Worm (Caenorhabditis elegans): ENCODE results near the gene snr-3.

snr-3 gene

DNA sequence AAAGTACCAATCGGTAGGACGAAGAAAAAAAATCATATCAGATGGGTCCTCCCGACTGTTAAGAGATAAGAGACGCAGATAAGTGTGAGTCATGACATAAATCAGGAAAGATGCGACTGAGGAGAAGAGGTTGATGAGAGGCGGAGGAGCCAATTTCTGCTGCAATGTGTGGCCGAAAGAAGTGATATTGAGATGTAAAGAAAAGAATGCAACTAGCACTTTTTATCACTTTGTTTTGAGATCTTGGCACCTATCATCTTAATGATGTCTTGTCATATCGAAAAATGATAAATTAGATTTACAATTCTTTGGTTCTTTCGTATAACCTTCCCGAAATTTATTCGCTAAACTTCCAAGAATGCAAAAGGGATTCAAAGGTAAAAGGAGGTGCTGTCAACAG lies 7.5 kb downstream of the snr-3 start, which contains the start of gene del-10:
Gene del-10 (minus strand): TSS at position 24 of the 400 bp plus-strand sequence.
- TF ChIP-seq hlh-17 (GFP tag; optimal IDR thresholded peaks at IDR 0.05; ENCODE audit: borderline replicate concordance), result no peak
- TF ChIP-seq elt-3 (tag; optimal IDR thresholded peaks at IDR 0.05), result no peak
- no peak for TF ChIP-seq dpl-1 (GFP tag; optimal IDR thresholded peaks at IDR 0.05)
- TF ChIP-seq irx-1 (tag; optimal IDR thresholded peaks at IDR 0.05), result no peak
- peak; percentile 17 for TF ChIP-seq unc-130 (tag; optimal IDR thresholded peaks at IDR 0.05)
- peak; percentile 12 for TF ChIP-seq nhr-71 (tag; optimal IDR thresholded peaks at IDR 0.05)
- TF ChIP-seq lsy-2 (tag; optimal IDR thresholded peaks at IDR 0.05), result peak in 1 of 2 experiments; percentile 12
- TF ChIP-seq rnt-1 (tag; optimal IDR thresholded peaks at IDR 0.05), result peak; percentile 56
- TF ChIP-seq lin-14 (GFP tag; optimal IDR thresholded peaks at IDR 0.05), result peak; percentile 27

DNA sequence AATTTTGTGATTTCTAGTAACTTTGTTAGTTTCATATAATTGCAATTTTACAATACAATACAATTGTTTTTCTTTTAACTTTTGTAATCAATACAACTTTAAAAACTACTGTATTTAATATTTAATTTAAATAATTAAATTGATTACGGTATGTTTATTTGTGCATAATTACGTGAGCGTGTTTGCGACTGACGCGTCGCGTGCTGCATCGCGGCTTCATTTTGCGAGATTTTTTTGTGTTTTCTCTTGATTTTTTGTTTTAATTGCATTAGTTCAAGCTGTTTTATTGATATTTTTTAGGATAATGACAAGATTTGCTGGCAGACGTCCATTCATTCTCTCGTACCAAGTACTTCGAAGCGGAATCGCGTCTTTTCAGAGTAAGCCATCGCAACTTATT lies 12.9 kb downstream of the snr-3 start, which contains the start of gene T28D9.4:
Gene T28D9.4 (plus strand): TSS at position 301 of the 400 bp plus-strand sequence.
- TF ChIP-seq unc-62 (GFP tag; optimal IDR thresholded peaks at IDR 0.05), result no peak
- TF ChIP-seq egl-27 (tag; optimal IDR thresholded peaks at IDR 0.05), result no peak
- TF ChIP-seq fkh-4 (tag; optimal IDR thresholded peaks at IDR 0.05; ENCODE audit: borderline replicate concordance), result no peak
- no peak for TF ChIP-seq grh-1 (GFP tag; IDR thresholded peaks at IDR 0.05)
- no peak for TF ChIP-seq ces-1 (GFP tag; optimal IDR thresholded peaks at IDR 0.05)
- TF ChIP-seq egl-13 (tag; optimal IDR thresholded peaks at IDR 0.05), result no peak
- no peak for TF ChIP-seq hlh-17 (GFP tag; optimal IDR thresholded peaks at IDR 0.05; ENCODE audit: borderline replicate concordance)
- TF ChIP-seq pag-3 (tag; optimal IDR thresholded peaks at IDR 0.05; ENCODE audit: borderline replicate concordance, insufficient read depth), result no peak
- no peak for TF ChIP-seq efl-1 (optimal IDR thresholded peaks at IDR 0.05)
- no peak for TF ChIP-seq efl-1 (GFP tag; optimal IDR thresholded peaks at IDR 0.05 in 1 of 2)
- TF ChIP-seq rnt-1 (tag; optimal IDR thresholded peaks at IDR 0.05), result no peak
- no peak for TF ChIP-seq unc-30 (tag; optimal IDR thresholded peaks at IDR 0.05)
- no peak for TF ChIP-seq dsc-1 (tag; optimal IDR thresholded peaks at IDR 0.05)
- TF ChIP-seq efl-3 (GFP tag; optimal IDR thresholded peaks at IDR 0.05), result no peak
- TF ChIP-seq unc-86 (tag; optimal IDR thresholded peaks at IDR 0.05), result no peak
- TF ChIP-seq lsy-2 (tag; optimal IDR thresholded peaks at IDR 0.05), result no peak
- TF ChIP-seq nhr-47 (tag; optimal IDR thresholded peaks at IDR 0.05), result no peak
- no peak for TF ChIP-seq ceh-63 (GFP tag; optimal IDR thresholded peaks at IDR 0.05)

DNA sequence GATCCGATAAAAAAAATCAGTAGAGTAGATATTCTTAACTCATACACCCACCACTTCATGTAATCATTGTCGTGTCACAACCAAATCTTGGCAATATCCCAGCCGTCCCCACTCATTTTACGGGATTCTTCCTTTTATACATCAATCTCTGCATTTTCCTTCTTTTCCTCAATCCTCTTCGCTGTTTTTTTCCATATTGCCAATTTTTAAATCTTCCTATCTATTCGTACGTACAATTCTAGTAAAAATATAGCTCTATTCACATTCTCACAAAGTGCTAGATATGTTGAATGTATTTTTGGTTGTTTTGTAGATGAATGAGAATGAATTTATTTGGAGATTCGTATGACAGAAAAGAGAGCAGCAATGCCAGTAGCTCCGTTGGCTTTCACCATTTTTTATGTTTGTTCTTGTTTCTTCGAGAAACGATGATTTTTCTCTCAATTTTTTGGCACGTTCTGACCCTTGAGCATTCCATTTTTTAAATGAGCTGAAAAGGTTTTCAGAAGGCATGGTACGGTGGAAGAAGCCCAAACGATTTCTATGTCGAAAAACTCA lies 14.3 kb downstream of the snr-3 start, which contains the start of gene T28D9.16:
Gene T28D9.16 (plus strand): TSS at position 508 of the 558 bp plus-strand sequence.
- TF ChIP-seq unc-62 (GFP tag; optimal IDR thresholded peaks at IDR 0.05), result no peak

DNA sequence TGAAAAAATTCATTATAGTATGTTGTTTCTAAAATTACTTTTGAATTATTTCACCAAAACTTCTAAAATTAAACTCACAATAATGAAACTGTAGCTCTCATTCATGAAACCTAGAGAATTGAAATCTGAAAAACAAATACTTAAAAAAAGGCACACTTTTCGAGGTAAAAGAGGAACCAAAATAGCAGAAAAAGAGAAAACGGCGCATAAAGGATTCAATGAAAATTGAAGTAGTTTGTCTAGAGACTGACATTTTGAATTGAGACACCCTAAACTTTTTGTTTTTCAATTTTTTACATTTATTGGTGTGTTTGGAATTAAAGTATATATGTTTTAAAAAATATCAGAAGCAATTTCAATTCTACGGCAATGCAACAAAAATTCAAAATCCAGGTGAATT lies 18.6 kb downstream of the snr-3 start, which contains the start of gene dgk-5:
Gene dgk-5 (minus strand): TSS at position 101 of the 400 bp plus-strand sequence.
- TF ChIP-seq irx-1 (tag; optimal IDR thresholded peaks at IDR 0.05) (no peak), efl-3 (GFP tag; optimal IDR thresholded peaks at IDR 0.05) (no peak), alr-1 (tag; optimal IDR thresholded peaks at IDR 0.05; ENCODE audit: borderline replicate concordance) (no peak), efl-1 (optimal IDR thresholded peaks at IDR 0.05) (no peak), efl-1 (GFP tag; optimal IDR thresholded peaks at IDR 0.05 in 1 of 2) (no peak), ceh-82 (tag; optimal IDR thresholded peaks at IDR 0.05) (no peak), jun-1 (tag; optimal IDR thresholded peaks at IDR 0.05) (no peak), egl-13 (tag; optimal IDR thresholded peaks at IDR 0.05) (no peak), ces-1 (GFP tag; optimal IDR thresholded peaks at IDR 0.05) (no peak), unc-130 (tag; optimal IDR thresholded peaks at IDR 0.05) (no peak), pag-3 (tag; optimal IDR thresholded peaks at IDR 0.05; ENCODE audit: borderline replicate concordance, insufficient read depth) (no peak), sup-37 (GFP tag; optimal IDR thresholded peaks at IDR 0.05) (no peak), unc-86 (tag; optimal IDR thresholded peaks at IDR 0.05) (no peak), mep-1 (tag; optimal IDR thresholded peaks at IDR 0.05) (no peak), fos-1 (tag; optimal IDR thresholded peaks at IDR 0.05) (no peak), dpl-1 (GFP tag; optimal IDR thresholded peaks at IDR 0.05) (no peak), pqm-1 (tag; optimal IDR thresholded peaks at IDR 0.05) (no peak), mdl-1 (tag; optimal IDR thresholded peaks at IDR 0.05) (no peak), nhr-20 (tag; optimal IDR thresholded peaks at IDR 0.05) (no peak), fkh-8 (tag; optimal IDR thresholded peaks at IDR 0.05) (no peak)
